Fruit fly (Drosophila melanogaster): ENCODE measurements around the gene Spn.
A peak's percentile ranks its signal among the peaks of the same experiment; 100 is the strongest.

Spn gene

DNA sequence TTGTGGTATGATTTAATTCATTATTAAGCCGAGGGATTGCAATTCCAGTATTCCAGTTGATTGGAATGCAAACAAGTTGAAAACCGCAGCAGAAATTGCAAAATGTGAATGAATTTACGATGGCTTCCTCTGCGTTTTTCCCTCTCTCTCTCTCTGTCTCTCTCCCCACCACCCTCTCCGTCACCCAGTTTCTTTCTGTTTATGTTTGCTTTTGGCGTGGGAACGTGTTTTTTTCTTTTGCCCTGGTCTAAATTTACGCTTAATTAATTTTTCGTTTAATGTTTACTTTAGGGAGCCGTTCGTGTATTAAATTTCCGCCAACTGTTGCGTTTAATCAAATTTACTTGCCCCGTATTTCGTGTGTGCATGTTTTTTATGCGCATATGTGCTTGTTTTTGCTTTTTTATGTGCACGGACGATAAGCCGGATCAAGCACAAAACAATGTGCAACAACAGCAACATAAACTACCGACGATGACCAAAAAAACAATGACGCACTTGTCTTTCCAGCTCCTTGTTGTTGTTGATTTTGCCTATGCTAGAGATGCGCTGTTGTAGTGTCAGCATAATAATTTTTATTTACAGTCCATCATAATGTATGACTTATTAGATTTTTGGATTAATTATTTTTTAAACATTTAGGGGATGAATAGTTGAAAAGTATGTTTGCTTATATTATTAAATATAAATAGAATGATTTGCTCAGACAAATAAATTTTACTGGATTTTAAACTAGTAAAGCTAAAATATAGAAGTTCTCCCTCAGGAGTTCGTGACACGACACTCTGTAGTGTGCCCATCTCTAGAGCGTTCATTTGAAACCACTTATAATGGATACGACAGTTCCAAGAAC lies 36.0 kb upstream of the Spn start (continued):
- TF ChIP-seq ci (GFP tag; IDR thresholded peaks at IDR 0.05) (peak; percentile 61), hb (GFP tag; IDR thresholded peaks at IDR 0.05; ENCODE audit: partially characterized antibody) (no peak), Ssrp (tag; optimal IDR thresholded peaks at IDR 0.05) (peak; percentile 76), CG7839 (tag; optimal IDR thresholded peaks at IDR 0.05) (peak; percentile 80), nom (GFP tag; optimal IDR thresholded peaks at IDR 0.05) (no peak), scrt (GFP tag; optimal IDR thresholded peaks at IDR 0.05) (peak; percentile 26), zen (tag; optimal IDR thresholded peaks at IDR 0.05) (peak; percentile 75), CG18619 (GFP tag; optimal IDR thresholded peaks at IDR 0.05) (peak; percentile 74), CG10462 (GFP tag; optimal IDR thresholded peaks at IDR 0.05) (peak; percentile 52), Hr51 (GFP tag; optimal IDR thresholded peaks at IDR 0.05) (peak in 1 of 2 experiments; percentile 86), gt (GFP tag; IDR thresholded peaks at IDR 0.05) (no peak), CG2712 (tag; optimal IDR thresholded peaks at IDR 0.05) (peak; percentile 66), mld (GFP tag; IDR thresholded peaks at IDR 0.05; ENCODE audit: partially characterized antibody) (peak; percentile 20; the same call in 1 of the 3 replicates), tll (GFP tag; optimal IDR thresholded peaks at IDR 0.05) (no peak), dysf (GFP tag; IDR thresholded peaks at IDR 0.05) (peak; percentile 55; the same call in 1 of the 3 replicates), CG16779 (GFP tag; IDR thresholded peaks at IDR 0.05) (no peak), CG32772 (GFP tag; IDR thresholded peaks at IDR 0.05) (no peak; the same call in 1 of the 2 replicates), run (tag; optimal IDR thresholded peaks at IDR 0.05) (peak; percentile 71), fu2 (GFP tag; optimal IDR thresholded peaks at IDR 0.05) (no peak), zen2 (GFP tag; IDR thresholded peaks at IDR 0.05; ENCODE audit: partially characterized antibody) (peak; percentile 50; the same call in 1 of the 3 replicates), lbe (GFP tag; optimal IDR thresholded peaks at IDR 0.05) (no peak), pnt (GFP tag; optimal IDR thresholded peaks at IDR 0.05) (no peak), CG12236 (GFP tag; optimal IDR thresholded peaks at IDR 0.05) (no peak), CG10274 (GFP tag; optimal IDR thresholded peaks at IDR 0.05) (peak; percentile 32), Hey (tag; optimal IDR thresholded peaks at IDR 0.05) (no peak), Gsc (GFP tag; IDR thresholded peaks at IDR 0.05) (no peak), sug (tag; optimal IDR thresholded peaks at IDR 0.05) (peak; percentile 73), Jarid2 (GFP tag; optimal IDR thresholded peaks at IDR 0.05) (no peak), lola (GFP tag; optimal IDR thresholded peaks at IDR 0.05) (peak in 1 of 3 experiments; percentile 82), CG13775 (GFP tag; optimal IDR thresholded peaks at IDR 0.05) (peak; percentile 76), grau (tag; optimal IDR thresholded peaks at IDR 0.05) (no peak), CG12155 (GFP tag; optimal IDR thresholded peaks at IDR 0.05) (peak; percentile 56), ftz-f1 (GFP tag; optimal IDR thresholded peaks at IDR 0.05) (no peak), sens-2 (GFP tag; IDR thresholded peaks at IDR 0.05) (no peak), da (GFP tag; optimal IDR thresholded peaks at IDR 0.05) (no peak), CG2120 (GFP tag; optimal IDR thresholded peaks at IDR 0.05) (peak; percentile 73), dimm (GFP tag; IDR thresholded peaks at IDR 0.05) (0 out of 2 replicates have a peak, but pooled peaks have one; percentile 37), chinmo (GFP tag; IDR thresholded peaks at IDR 0.05; ENCODE audit: partially characterized antibody) (0 out of 4 replicates have a peak, but pooled peaks have one; percentile 56), pita (GFP tag; optimal IDR thresholded peaks at IDR 0.05) (no peak), CG1792 (GFP tag; optimal IDR thresholded peaks at IDR 0.05) (no peak), grn (GFP tag; optimal IDR thresholded peaks at IDR 0.05) (no peak), Med (GFP tag) (peak; percentile 45), emc (GFP tag; optimal IDR thresholded peaks at IDR 0.05) (no peak), wor (GFP tag; IDR thresholded peaks at IDR 0.05) (peak; percentile 68), Mes4 (GFP tag; optimal IDR thresholded peaks at IDR 0.05) (no peak), CG18262 (tag; optimal IDR thresholded peaks at IDR 0.05) (no peak), tap (tag; optimal IDR thresholded peaks at IDR 0.05) (peak; percentile 83), D19A (tag; optimal IDR thresholded peaks at IDR 0.05) (peak; percentile 77)
